Worm (Caenorhabditis elegans) whole organism, midembryonic: Measurements from ENCODE around the gene F22F7.3.

ENCODE experiments used
- T22C8.4 ChIP-seq: fragments of 200-800 bp; sonication (Bioruptor generic); IDR thresholded peaks from 2 replicates; pipeline ENCODE4 v1.3.6; 2022; ENCODE audit warnings: missing genetic modification characterization, missing compliant biosample characterization
- cog-1 ChIP-seq: sonication (generic microtip); optimal IDR thresholded peaks from 2 replicates; lab custom pipeline; 2016; ENCODE audit warnings: missing genetic modification characterization, missing compliant biosample characterization
- flt-1 ChIP-seq: fragments of 200-800 bp; sonication (Bioruptor generic); IDR thresholded peaks from 2 replicates; pipeline ENCODE4 v1.3.6; 2022; ENCODE audit warnings: missing genetic modification characterization, missing compliant biosample characterization
- klf-2 ChIP-seq: fragments of 200-800 bp; sonication (Bioruptor generic); conservative IDR thresholded peaks from 2 replicates; pipeline ENCODE4 v1.3.6; 2022; ENCODE audit warnings: missing genetic modification reagents, missing genetic modification characterization, missing compliant biosample characterization
- med-1 ChIP-seq: sonication (generic microtip); optimal IDR thresholded peaks from 2 replicates; lab custom pipeline; 2017; ENCODE audit warnings: missing genetic modification characterization, mild to moderate bottlenecking, missing compliant biosample characterization, antibody characterized with exemption, missing genetic modification reagents; ENCODE audit not compliant: insufficient read depth
- ref-1 ChIP-seq: fragments of 200-800 bp; sonication (Bioruptor generic); conservative IDR thresholded peaks from 2 replicates; pipeline ENCODE4 v1.3.6; 2022; ENCODE audit warnings: missing genetic modification reagents, missing genetic modification characterization, missing compliant biosample characterization
- tab-1 ChIP-seq: fragments of 200-800 bp; sonication (Bioruptor generic); IDR thresholded peaks from 2 replicates; pipeline ENCODE4 v1.3.6; 2022; ENCODE audit warnings: missing genetic modification characterization, missing compliant biosample characterization
- ztf-23 ChIP-seq: fragments of 200-800 bp; sonication (Bioruptor generic); IDR thresholded peaks from 2 replicates; pipeline ENCODE4 v1.3.6; 2022; ENCODE audit warnings: missing genetic modification reagents, missing genetic modification characterization, missing compliant biosample characterization
- ztf-29 ChIP-seq: fragments of 200-800 bp; sonication (Bioruptor generic); IDR thresholded peaks from 2 replicates; pipeline ENCODE4 v1.3.6; 2022; ENCODE audit warnings: missing genetic modification reagents, missing genetic modification characterization, missing compliant biosample characterization

Gene F22F7.3

DNA sequence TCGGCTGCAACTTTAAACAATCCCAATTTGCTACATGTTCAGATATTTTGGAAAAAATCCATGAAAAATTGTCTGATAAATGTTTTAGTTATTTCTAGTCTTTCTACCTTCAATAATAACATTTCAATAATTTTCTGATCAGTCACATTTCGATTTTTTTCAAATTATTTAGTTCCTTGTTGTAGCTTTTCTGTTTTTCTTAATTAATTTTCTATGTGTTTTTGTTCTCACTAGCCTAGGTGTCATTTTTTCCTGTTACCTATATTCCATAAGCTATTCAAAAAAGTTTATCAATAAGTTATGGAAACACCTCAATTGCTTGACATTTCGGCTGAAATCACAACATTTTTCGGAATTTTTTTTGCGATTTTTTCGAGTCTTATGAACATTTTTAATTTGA is 42.8 kb downstream of the F22F7.3 start, which contains the start of gene srbc-23:
srbc-23 (plus strand) TSS at position 301 of the 400 bp plus-strand sequence.
- TF ChIP-seq ref-1, result no peak
- no peak for TF ChIP-seq klf-2 (GFP tag; lab: Robert Waterston, UW)
- no peak for TF ChIP-seq ztf-29

DNA sequence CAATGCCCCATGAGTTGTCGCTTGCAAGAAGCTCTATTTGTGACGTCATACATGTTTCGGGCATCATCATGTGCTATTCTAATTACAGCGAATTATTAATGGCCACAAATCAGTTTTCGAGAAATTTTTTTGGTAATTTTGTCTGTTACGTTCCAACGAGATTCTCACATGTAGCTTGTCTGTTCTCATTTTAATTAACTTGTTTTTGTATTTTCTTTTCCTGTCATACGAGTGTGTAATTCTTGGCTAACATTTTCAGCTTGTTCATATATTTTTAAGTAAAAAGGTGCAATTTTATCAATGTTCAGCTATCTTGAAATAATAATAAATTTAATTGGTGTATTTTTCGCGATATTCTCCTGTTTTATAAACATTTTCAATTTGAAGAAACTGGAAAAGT is 44.8 kb downstream of the F22F7.3 start, which contains the start of gene srbc-21:
srbc-21 (plus strand) TSS at position 301 of the 400 bp plus-strand sequence.
- TF ChIP-seq ztf-29 (no peak), T22C8.4 (GFP tag; lab: Robert Waterston, UW) (no peak), ref-1 (no peak), cog-1 (tag; lab: Kevin White, UChicago) (no peak), ztf-23 (no peak), flt-1 (no peak), tab-1 (GFP tag; lab: Robert Waterston, UW) (no peak), med-1 (no peak), klf-2 (GFP tag; lab: Robert Waterston, UW) (no peak)

DNA sequence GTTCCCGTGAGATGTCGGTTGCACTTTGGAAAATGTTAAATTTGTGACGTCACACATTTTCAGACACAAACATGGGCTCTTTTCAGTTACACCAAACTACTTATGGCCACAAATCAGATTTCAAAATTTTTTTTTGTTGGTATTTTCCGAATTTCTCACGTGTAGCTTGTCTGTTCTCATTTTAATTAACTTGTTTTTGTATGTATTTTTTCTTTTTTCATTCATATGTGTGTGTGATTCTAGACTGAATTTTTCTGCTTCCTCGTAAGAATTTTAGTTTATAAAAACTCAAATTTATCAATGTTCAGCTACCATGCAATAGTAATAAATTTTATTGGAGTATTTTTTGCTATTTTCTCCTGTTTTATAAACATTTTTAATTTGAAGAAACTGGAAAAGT is 46.4 kb downstream of the F22F7.3 start, which contains the start of gene srbc-22:
srbc-22 (plus strand) TSS at position 301 of the 400 bp plus-strand sequence.
- TF ChIP-seq flt-1 (no peak), ztf-23 (no peak), tab-1 (GFP tag; lab: Robert Waterston, UW) (no peak), cog-1 (tag; lab: Kevin White, UChicago) (no peak), ztf-29 (no peak), klf-2 (GFP tag; lab: Robert Waterston, UW) (no peak), ref-1 (no peak), med-1 (no peak), T22C8.4 (GFP tag; lab: Robert Waterston, UW) (no peak)

DNA sequence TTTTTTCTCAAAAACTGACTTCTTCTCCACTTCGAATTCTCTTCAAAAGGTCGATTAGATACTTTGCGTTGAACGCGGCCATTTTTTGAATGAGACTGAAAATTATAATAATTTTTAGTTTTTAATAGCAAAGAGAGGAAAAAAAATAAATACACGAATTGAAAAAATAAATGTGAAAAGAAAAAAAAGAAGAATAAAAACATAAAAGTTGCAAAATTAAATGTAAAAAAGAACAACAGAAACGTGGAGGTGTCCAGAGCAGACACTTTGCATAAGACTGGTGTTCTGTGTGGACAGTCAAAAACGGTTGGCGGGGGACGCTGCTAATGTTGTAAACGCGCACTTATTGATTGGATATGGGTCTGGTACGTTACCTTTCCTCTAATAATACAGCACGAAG is 48.9 kb downstream of the F22F7.3 start, which contains the start of gene C45H4.14:
C45H4.14 (minus strand) TSS at position 101 of the 400 bp plus-strand sequence.
- TF ChIP-seq ztf-23 (no peak), med-1 (no peak), klf-2 (GFP tag; lab: Robert Waterston, UW) (no peak), cog-1 (tag; lab: Kevin White, UChicago) (no peak), ztf-29 (no peak), tab-1 (GFP tag; lab: Robert Waterston, UW) (no peak)

DNA sequence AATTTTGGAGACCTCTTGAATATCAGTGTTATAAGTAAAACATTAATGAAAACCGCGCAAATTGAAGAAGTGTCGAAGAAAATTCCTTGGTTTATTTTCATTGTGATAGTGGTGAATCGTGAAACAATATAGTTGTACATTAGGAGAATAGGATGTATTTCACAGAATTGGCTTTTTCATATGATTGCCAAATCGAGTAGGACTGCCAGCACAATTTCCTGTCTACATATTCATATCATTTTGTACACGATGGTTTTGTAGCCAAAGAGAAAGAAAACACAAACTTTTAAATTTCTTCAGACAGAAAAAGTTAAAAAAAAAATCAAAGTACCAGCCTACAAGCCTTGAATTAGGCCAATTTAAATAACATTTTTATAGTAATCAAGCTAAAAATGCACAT is 53.3 kb downstream of the F22F7.3 start, which contains the start of gene str-255:
str-255 (minus strand) TSS at position 101 of the 400 bp plus-strand sequence.
- TF ChIP-seq med-1, result no peak
- TF ChIP-seq tab-1 (GFP tag; lab: Robert Waterston, UW), result no peak
- no peak for TF ChIP-seq ztf-23
- TF ChIP-seq ztf-29, result no peak
